Worm (Caenorhabditis elegans) whole organism, L3 larva: ENCODE results near the gene K02E10.7.

Experiments used
- R02D3.7 ChIP-seq: fragments of 150-350 bp; optimal IDR thresholded peaks from 2 replicates; lab custom pipeline; 2014; ENCODE audit warnings: missing biosample characterization, missing genetic modification characterization
- ZK546.5 ChIP-seq: sonication (generic microtip); optimal IDR thresholded peaks from 2 replicates; lab custom pipeline; 2017; ENCODE audit warnings: missing biosample characterization, missing genetic modification characterization
- ama-1 ChIP-seq: fragments of 150-350 bp; optimal IDR thresholded peaks from 2 replicates; lab custom pipeline; 2018
- ceh-16 ChIP-seq: sonication (generic microtip); optimal IDR thresholded peaks from 2 replicates; lab custom pipeline; 2017; ENCODE audit warnings: missing biosample characterization, missing genetic modification characterization
- ceh-82 ChIP-seq: fragments of 150-350 bp; optimal IDR thresholded peaks from 2 replicates; lab custom pipeline; 2014; ENCODE audit warnings: missing biosample characterization, missing genetic modification characterization
- daf-12 ChIP-seq: fragments of 150-350 bp; optimal IDR thresholded peaks from 2 replicates; lab custom pipeline; 2014; ENCODE audit warnings: missing biosample characterization, missing genetic modification reagents, missing genetic modification characterization
- egl-27 ChIP-seq: sonication (generic microtip); optimal IDR thresholded peaks from 4 replicates; lab custom pipeline; 2017; ENCODE audit warnings: missing biosample characterization, missing genetic modification reagents, missing genetic modification characterization
- elt-1 ChIP-seq: fragments of 150-350 bp; optimal IDR thresholded peaks from 2 replicates; lab custom pipeline; 2014; ENCODE audit warnings: missing biosample characterization, missing genetic modification characterization
- elt-2 ChIP-seq: sonication (generic microtip); optimal IDR thresholded peaks from 2 replicates; lab custom pipeline; 2016; ENCODE audit warnings: missing genetic modification reagents, mild to moderate bottlenecking, missing genetic modification characterization, missing compliant biosample characterization
- fkh-10 ChIP-seq: sonication (generic microtip); optimal IDR thresholded peaks from 2 replicates; lab custom pipeline; 2017; ENCODE audit warnings: missing biosample characterization, missing genetic modification reagents, missing genetic modification characterization
- fkh-2 ChIP-seq: fragments of 150-350 bp; optimal IDR thresholded peaks from 2 replicates; lab custom pipeline; 2014; ENCODE audit warnings: missing biosample characterization, missing genetic modification reagents, missing genetic modification characterization
- fos-1 ChIP-seq: fragments of 150-350 bp; optimal IDR thresholded peaks from 2 replicates; lab custom pipeline; 2014; ENCODE audit warnings: missing biosample characterization, missing genetic modification characterization
- hmg-11 ChIP-seq: sonication (generic microtip); optimal IDR thresholded peaks from 2 replicates; lab custom pipeline; 2016; ENCODE audit warnings: missing genetic modification characterization, missing compliant biosample characterization
- jun-1 ChIP-seq: fragments of 150-350 bp; optimal IDR thresholded peaks from 2 replicates; lab custom pipeline; 2014; ENCODE audit warnings: missing biosample characterization, missing genetic modification reagents, missing genetic modification characterization
- lin-15B ChIP-seq: fragments of 150-350 bp; optimal IDR thresholded peaks from 2 replicates; lab custom pipeline; 2014; ENCODE audit warnings: missing biosample characterization, missing genetic modification characterization
- lin-39 ChIP-seq: fragments of 150-350 bp; optimal IDR thresholded peaks from 2 replicates; lab custom pipeline; 2018; ENCODE audit warnings: missing biosample characterization, missing genetic modification reagents, missing genetic modification characterization
- lsy-12 ChIP-seq: sonication (generic microtip); optimal IDR thresholded peaks from 2 replicates; lab custom pipeline; 2016; ENCODE audit warnings: mild to moderate bottlenecking, missing genetic modification characterization, missing compliant biosample characterization
- mdl-1 ChIP-seq: fragments of 150-350 bp; optimal IDR thresholded peaks from 2 replicates; lab custom pipeline; 2014; ENCODE audit warnings: missing biosample characterization, missing genetic modification characterization
- mml-1 ChIP-seq: fragments of 150-350 bp; sonication (generic microtip); optimal IDR thresholded peaks from 3 replicates; lab custom pipeline; 2014; ENCODE audit warnings: missing biosample characterization, missing genetic modification characterization
- nfya-1 ChIP-seq: sonication (generic microtip); optimal IDR thresholded peaks from 2 replicates; lab custom pipeline; 2017; ENCODE audit warnings: missing genetic modification characterization, mild to moderate bottlenecking, missing compliant biosample characterization, antibody characterized with exemption, moderate library complexity; ENCODE audit not compliant: insufficient read depth
- nhr-11 ChIP-seq: fragments of 150-350 bp; optimal IDR thresholded peaks from 2 replicates; lab custom pipeline; 2014; ENCODE audit warnings: missing biosample characterization, missing genetic modification characterization
- nhr-12 ChIP-seq: fragments of 150-350 bp; optimal IDR thresholded peaks from 2 replicates; lab custom pipeline; 2014; ENCODE audit warnings: missing biosample characterization, missing genetic modification characterization
- nhr-23 ChIP-seq: fragments of 150-350 bp; optimal IDR thresholded peaks from 2 replicates; lab custom pipeline; 2014; ENCODE audit warnings: missing biosample characterization, missing genetic modification reagents, missing genetic modification characterization
- nhr-237 ChIP-seq: fragments of 150-350 bp; optimal IDR thresholded peaks from 2 replicates; lab custom pipeline; 2014; ENCODE audit warnings: missing biosample characterization, missing genetic modification characterization
- nhr-25 ChIP-seq: sonication (generic microtip); optimal IDR thresholded peaks from 2 replicates; lab custom pipeline; 2017; ENCODE audit warnings: missing biosample characterization, missing genetic modification characterization
- nhr-28 ChIP-seq: fragments of 150-350 bp; optimal IDR thresholded peaks from 2 replicates; lab custom pipeline; 2014; ENCODE audit warnings: missing biosample characterization, missing genetic modification characterization
- nhr-43 ChIP-seq: sonication (generic microtip); optimal IDR thresholded peaks from 2 replicates; lab custom pipeline; 2016; ENCODE audit warnings: mild to moderate bottlenecking, missing genetic modification characterization, missing compliant biosample characterization; ENCODE audit not compliant: poor library complexity, severe bottlenecking
- nhr-67 ChIP-seq: fragments of 150-350 bp; optimal IDR thresholded peaks from 2 replicates; lab custom pipeline; 2014; ENCODE audit warnings: missing biosample characterization, missing genetic modification characterization
- pha-4 ChIP-seq: fragments of 150-350 bp; optimal IDR thresholded peaks from 2 replicates; lab custom pipeline; 2014; ENCODE audit warnings: missing biosample characterization, missing genetic modification reagents, missing genetic modification characterization
- pqm-1 ChIP-seq: fragments of 150-350 bp; optimal IDR thresholded peaks from 2 replicates; lab custom pipeline; 2017; ENCODE audit warnings: missing biosample characterization, missing genetic modification characterization, inconsistent platforms
- sea-2 ChIP-seq: fragments of 150-350 bp; sonication (generic microtip); optimal IDR thresholded peaks from 4 replicates; lab custom pipeline; 2014; ENCODE audit warnings: missing biosample characterization, missing genetic modification reagents, missing genetic modification characterization
- skn-1 ChIP-seq: fragments of 150-350 bp; optimal IDR thresholded peaks from 2 replicates; lab custom pipeline; 2014; ENCODE audit warnings: missing biosample characterization, missing genetic modification characterization
- snpc-4 ChIP-seq: fragments of 150-350 bp; optimal IDR thresholded peaks from 2 replicates; lab custom pipeline; 2014; ENCODE audit warnings: missing biosample characterization, missing genetic modification characterization
- tbx-2 ChIP-seq: sonication (generic microtip); optimal IDR thresholded peaks from 2 replicates; lab custom pipeline; 2016; ENCODE audit warnings: mild to moderate bottlenecking, missing genetic modification characterization, missing compliant biosample characterization
- unc-39 ChIP-seq: sonication (generic microtip); optimal IDR thresholded peaks from 4 replicates; lab custom pipeline; 2017; ENCODE audit warnings: missing biosample characterization, missing genetic modification characterization
- unc-62 ChIP-seq: fragments of 150-350 bp; sonication (generic microtip); optimal IDR thresholded peaks from 4 replicates; lab custom pipeline; 2014; ENCODE audit warnings: missing biosample characterization, missing genetic modification reagents, missing genetic modification characterization
- zag-1 ChIP-seq: fragments of 150-350 bp; optimal IDR thresholded peaks from 2 replicates; lab custom pipeline; 2014; ENCODE audit warnings: missing biosample characterization, missing genetic modification characterization

The K02E10.7 gene

ce11 chrX:2552210-2552674 is 43.9 kb upstream of the K02E10.7 start, which contains the start of gene aat-3:
Gene aat-3, plus strand, starts transcription at chrX:2552260.
- TF ChIP-seq nhr-12 (tag; lab: Kevin White, UChicago) (no peak), unc-39 (tag; lab: Kevin White, UChicago) (no peak), nfya-1 (tag; lab: Kevin White, UChicago) (peak; percentile 10), egl-27 (tag; lab: Kevin White, UChicago) (no peak), R02D3.7 (no peak), fkh-2 (tag; lab: Kevin White, UChicago) (no peak), nhr-43 (no peak), ceh-82 (no peak), lsy-12 (tag; lab: Kevin White, UChicago) (no peak), daf-12 (no peak), fos-1 (no peak), nhr-237 (no peak), nhr-23 (tag; lab: Kevin White, UChicago) (no peak), lin-15B (tag; lab: Kevin White, UChicago) (no peak), lin-39 (tag; lab: Kevin White, UChicago) (peak; percentile 51), hmg-11 (tag; lab: Kevin White, UChicago) (peak; percentile 7), nhr-25 (tag; lab: Kevin White, UChicago) (peak; percentile 58), nhr-67 (tag; lab: Kevin White, UChicago) (no peak), mdl-1 (no peak), ama-1 (lab: Kevin White, UChicago) (no peak), fkh-10 (GFP tag; lab: Kevin White, UChicago) (no peak), nhr-28 (no peak), snpc-4 (tag; lab: Kevin White, UChicago) (peak; percentile 33), pha-4 (tag; lab: Kevin White, UChicago) (peak; percentile 24)
- TF ChIP-seq, all 47 proteins: peak for 6

ce11 chrX:2551450-2551849 is 43.1 kb upstream of the K02E10.7 start:
- TF ChIP-seq daf-12 (no peak), nhr-28 (no peak), snpc-4 (tag; lab: Kevin White, UChicago) (peak; percentile 16), nhr-25 (tag; lab: Kevin White, UChicago) (no peak)

ce11 chrX:2550665-2551064 is 42.3 kb upstream of the K02E10.7 start:
- TF ChIP-seq nhr-12 (tag; lab: Kevin White, UChicago), result no peak
- no peak for TF ChIP-seq snpc-4 (tag; lab: Kevin White, UChicago)
- no peak for TF ChIP-seq lin-39 (tag; lab: Kevin White, UChicago)
- TF ChIP-seq nhr-11 (tag; lab: Kevin White, UChicago), result no peak
- TF ChIP-seq zag-1 (tag; lab: Kevin White, UChicago), result no peak
- TF ChIP-seq hmg-11 (tag; lab: Kevin White, UChicago), result no peak
- TF ChIP-seq sea-2 (GFP tag; lab: Kevin White, UChicago), result no peak
- TF ChIP-seq daf-12, result no peak
- TF ChIP-seq unc-62 (GFP tag; lab: Kevin White, UChicago), result no peak
- no peak for TF ChIP-seq elt-1 (tag; lab: Kevin White, UChicago)
- TF ChIP-seq nfya-1 (tag; lab: Kevin White, UChicago), result no peak
- no peak for TF ChIP-seq ceh-16 (tag; lab: Kevin White, UChicago)
- no peak for TF ChIP-seq nhr-67 (tag; lab: Kevin White, UChicago)
- no peak for TF ChIP-seq elt-2 (tag; lab: Kevin White, UChicago)
- no peak for TF ChIP-seq fkh-2 (tag; lab: Kevin White, UChicago)
- TF ChIP-seq mdl-1, result no peak
- TF ChIP-seq mml-1 (tag; lab: Kevin White, UChicago), result no peak
- no peak for TF ChIP-seq ZK546.5

- TF ChIP-seq nhr-237, result no peak
- no peak for TF ChIP-seq fkh-10 (GFP tag; lab: Kevin White, UChicago)
- peak; percentile 44 for TF ChIP-seq lsy-12 (tag; lab: Kevin White, UChicago)
- TF ChIP-seq skn-1 (tag; lab: Kevin White, UChicago), result peak; percentile 33
- TF ChIP-seq elt-2 (tag; lab: Kevin White, UChicago), result peak; percentile 58
- TF ChIP-seq lin-15B (tag; lab: Kevin White, UChicago), result peak; percentile 18
- peak; percentile 37 for TF ChIP-seq nhr-43
- TF ChIP-seq unc-62 (GFP tag; lab: Kevin White, UChicago), result no peak
- TF ChIP-seq hmg-11 (tag; lab: Kevin White, UChicago), result peak; percentile 78
- TF ChIP-seq nfya-1 (tag; lab: Kevin White, UChicago), result peak; percentile 66
- TF ChIP-seq jun-1 (tag; lab: Kevin White, UChicago), result peak; percentile 39
- TF ChIP-seq pqm-1, result peak; percentile 38
- TF ChIP-seq nhr-12 (tag; lab: Kevin White, UChicago), result no peak
- TF ChIP-seq pha-4 (tag; lab: Kevin White, UChicago), result peak; percentile 70
- TF ChIP-seq nhr-11 (tag; lab: Kevin White, UChicago), result no peak
- peak; percentile 43 for TF ChIP-seq tbx-2 (tag; lab: Kevin White, UChicago)
- peak; percentile 13 for TF ChIP-seq snpc-4 (tag; lab: Kevin White, UChicago)
- peak; percentile 62 for TF ChIP-seq fos-1
- no peak for TF ChIP-seq ama-1 (lab: Kevin White, UChicago)
- peak; percentile 30 for TF ChIP-seq lin-39 (tag; lab: Kevin White, UChicago)
- no peak for TF ChIP-seq ceh-16 (tag; lab: Kevin White, UChicago)
- TF ChIP-seq egl-27 (tag; lab: Kevin White, UChicago), result peak; percentile 51
- TF ChIP-seq nhr-25 (tag; lab: Kevin White, UChicago), result peak; percentile 39
These were observed 41.0 kb upstream of the K02E10.7 start for ce11 chrX:2549322-2549721.
